Worm (Caenorhabditis elegans): Measurements from ENCODE around the gene D2024.4.

- TF ChIP-seq lin-35 (GFP tag; optimal IDR thresholded peaks at IDR 0.05): no peak
- TF ChIP-seq snu-23 (GFP tag; optimal IDR thresholded peaks at IDR 0.05): no peak
- no peak for TF ChIP-seq lin-39 (tag; optimal IDR thresholded peaks at IDR 0.05)
- no peak for TF ChIP-seq jun-1 (tag; optimal IDR thresholded peaks at IDR 0.05)
- no peak for TF ChIP-seq skn-1 (tag; optimal IDR thresholded peaks at IDR 0.05)
- no peak for TF ChIP-seq lin-13 (GFP tag; optimal IDR thresholded peaks at IDR 0.05)
- TF ChIP-seq swsn-7 (tag; optimal IDR thresholded peaks at IDR 0.05): no peak
- TF ChIP-seq dpl-1 (GFP tag; optimal IDR thresholded peaks at IDR 0.05): no peak
- TF ChIP-seq ztf-11 (tag; optimal IDR thresholded peaks at IDR 0.05): no peak
- no peak for TF ChIP-seq ama-1 (optimal IDR thresholded peaks at IDR 0.05)
- TF ChIP-seq irx-1 (tag; optimal IDR thresholded peaks at IDR 0.05): no peak
- TF ChIP-seq snpc-4 (tag; optimal IDR thresholded peaks at IDR 0.05): no peak
- peak; percentile 90 for TF ChIP-seq blmp-1 (tag; optimal IDR thresholded peaks at IDR 0.05)
Observed at ce11 chrIV:7208961-7209360, 22.1 kb upstream of the D2024.4 start.

All from whole organism, L1 larva.